Worm (Caenorhabditis elegans): ENCODE results near the gene cpl-1.

DNA sequence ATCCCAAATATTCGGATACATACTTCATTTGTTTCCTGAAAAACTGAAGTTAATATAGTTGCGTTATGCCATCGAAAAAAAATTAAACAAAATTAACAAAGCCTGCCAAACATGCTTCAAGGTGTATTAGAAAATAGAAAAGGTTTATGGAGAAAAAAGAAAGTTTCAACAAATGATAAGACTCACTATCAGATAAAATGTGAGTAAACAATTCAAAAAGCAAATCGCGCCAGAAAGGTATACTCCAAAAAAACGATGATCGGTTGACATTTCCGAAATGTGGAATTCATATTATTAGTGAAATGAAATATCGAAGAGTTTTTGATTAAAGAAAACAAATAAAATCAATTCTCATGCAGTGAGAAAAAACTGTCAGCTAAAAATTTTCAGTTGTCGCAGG, 25.7 kb upstream of the cpl-1 start, which contains the start of gene Y70C5A.3:
- TF ChIP-seq pqm-1 (tag; optimal IDR thresholded peaks at IDR 0.05), result no peak
- TF ChIP-seq zag-1 (tag; optimal IDR thresholded peaks at IDR 0.05), result no peak
- TF ChIP-seq unc-62 (GFP tag; optimal IDR thresholded peaks at IDR 0.05), result no peak
- no peak for TF ChIP-seq snpc-4 (tag; optimal IDR thresholded peaks at IDR 0.05)
- no peak for TF ChIP-seq fos-1 (tag; optimal IDR thresholded peaks at IDR 0.05)

Measured in whole organism, L1 larva.